Fruit fly (Drosophila melanogaster) whole organism, embryonic: ENCODE data around the gene CG6465.

ENCODE experiments used
- B-H1 ChIP-seq: fragments of 200-800 bp; sonication (Bioruptor generic); IDR thresholded peaks from 3 replicates; pipeline ENCODE4 v1.3.6; 2022; ENCODE audit warnings: missing biosample characterization, missing genetic modification characterization
- B-H2 ChIP-seq: fragments of 200-800 bp; sonication (Bioruptor generic); optimal IDR thresholded peaks from 2 replicates; lab custom pipeline; 2018; ENCODE audit warnings: missing biosample characterization, mild to moderate bottlenecking, missing genetic modification characterization
- Bdp1 ChIP-seq: fragments of 200-800 bp; sonication (Bioruptor generic); optimal IDR thresholded peaks from 3 replicates; lab custom pipeline; 2016; ENCODE audit warnings: missing biosample characterization, missing genetic modification characterization
- C15 ChIP-seq: fragments of 200-800 bp; sonication (Bioruptor generic); IDR thresholded peaks from 3 replicates; pipeline ENCODE4 v1.3.6; 2022; ENCODE audit warnings: missing biosample characterization, missing genetic modification characterization
- CG10209 ChIP-seq: fragments of 200-800 bp; sonication (Bioruptor generic); optimal IDR thresholded peaks from 3 replicates; lab custom pipeline; 2017; ENCODE audit warnings: missing biosample characterization, mild to moderate bottlenecking, missing genetic modification characterization, missing genetic modification reagents
- CG10462 ChIP-seq: fragments of 200-800 bp; sonication (Bioruptor generic); optimal IDR thresholded peaks from 2 replicates; lab custom pipeline; 2016; ENCODE audit warnings: missing biosample characterization, missing genetic modification characterization
- CG10959 ChIP-seq: fragments of 200-800 bp; sonication (Bioruptor generic); IDR thresholded peaks from 2 replicates; pipeline ENCODE4 v1.3.6; 2022; ENCODE audit warnings: missing biosample characterization, missing genetic modification characterization
- CG11456 ChIP-seq: fragments of 200-800 bp; sonication (Bioruptor generic); IDR thresholded peaks from 3 replicates; pipeline ENCODE4 v1.3.6; 2022; ENCODE audit warnings: missing biosample characterization, missing genetic modification characterization
- CG12299 ChIP-seq: fragments of 200-800 bp; sonication (Bioruptor generic); optimal IDR thresholded peaks from 2 replicates; lab custom pipeline; 2018; ENCODE audit warnings: missing biosample characterization, mild to moderate bottlenecking, missing genetic modification characterization
- CG1233 ChIP-seq: fragments of 200-800 bp; sonication (Bioruptor generic); optimal IDR thresholded peaks from 4 replicates; lab custom pipeline; 2018; ENCODE audit warnings: missing biosample characterization, mild to moderate bottlenecking, missing genetic modification characterization
- CG15073 ChIP-seq: fragments of 200-800 bp; sonication (Bioruptor generic); optimal IDR thresholded peaks from 2 replicates; lab custom pipeline; 2016; ENCODE audit warnings: missing biosample characterization, missing genetic modification characterization
- CG15514 ChIP-seq: fragments of 200-800 bp; sonication (Bioruptor generic); optimal IDR thresholded peaks from 3 replicates; lab custom pipeline; 2017; ENCODE audit warnings: missing biosample characterization, missing genetic modification characterization, mild to moderate bottlenecking, moderate library complexity, missing genetic modification reagents
- CG16779 ChIP-seq: fragments of 200-800 bp; sonication (Bioruptor generic); IDR thresholded peaks from 2 replicates; pipeline ENCODE4 v1.3.6; 2022; ENCODE audit warnings: missing biosample characterization, missing genetic modification characterization
- CG1832 ChIP-seq: fragments of 200-800 bp; sonication (Bioruptor generic); optimal IDR thresholded peaks from 2 replicates; lab custom pipeline; 2017; ENCODE audit warnings: missing biosample characterization, mild to moderate bottlenecking, missing genetic modification characterization, inconsistent platforms
- CG2116 ChIP-seq: fragments of 200-800 bp; sonication (Bioruptor generic); optimal IDR thresholded peaks from 3 replicates; lab custom pipeline; 2018; ENCODE audit warnings: missing biosample characterization, mild to moderate bottlenecking, missing genetic modification characterization
- CG31441 ChIP-seq: fragments of 200-800 bp; sonication (Bioruptor generic); IDR thresholded peaks from 2 replicates; pipeline ENCODE4 v1.3.6; 2022; ENCODE audit warnings: missing biosample characterization, missing genetic modification characterization
- CG32772 ChIP-seq: fragments of 200-800 bp; sonication (Bioruptor generic); IDR thresholded peaks from 2 replicates; pipeline ENCODE4 v1.3.6; 2022; ENCODE audit warnings: missing biosample characterization, missing genetic modification characterization
- CG34376 ChIP-seq: fragments of 200-800 bp; sonication (Bioruptor generic); optimal IDR thresholded peaks from 2 replicates; lab custom pipeline; 2018; ENCODE audit warnings: missing biosample characterization, mild to moderate bottlenecking, missing genetic modification characterization
- CG3995 ChIP-seq: fragments of 200-800 bp; sonication (Bioruptor generic); optimal IDR thresholded peaks from 3 replicates; lab custom pipeline; 2016; ENCODE audit warnings: missing biosample characterization, missing genetic modification characterization
- CrebB ChIP-seq: fragments of 200-800 bp; sonication (Bioruptor generic); optimal IDR thresholded peaks from 3 replicates; lab custom pipeline; 2018; ENCODE audit warnings: missing biosample characterization, mild to moderate bottlenecking, missing genetic modification characterization
- Dip2 ChIP-seq: fragments of 200-800 bp; sonication (Bioruptor generic); IDR thresholded peaks from 2 replicates; pipeline ENCODE4 v1.3.6; 2022; ENCODE audit warnings: missing biosample characterization, missing genetic modification characterization
- Dip3 ChIP-seq: fragments of 200-800 bp; sonication (Bioruptor generic); optimal IDR thresholded peaks from 3 replicates; lab custom pipeline; 2016; ENCODE audit warnings: missing biosample characterization, missing genetic modification characterization
- Drgx ChIP-seq: fragments of 200-800 bp; sonication (Bioruptor generic); IDR thresholded peaks from 2 replicates; pipeline ENCODE4 v1.3.6; 2022; ENCODE audit warnings: missing biosample characterization, missing genetic modification characterization
- GATAe ChIP-seq: fragments of 200-800 bp; sonication (Bioruptor generic); conservative IDR thresholded peaks from 2 replicates; pipeline ENCODE4 v1.3.6; 2022; ENCODE audit warnings: missing biosample characterization, missing genetic modification characterization
- Hey ChIP-seq: fragments of 200-800 bp; sonication (Bioruptor generic); optimal IDR thresholded peaks from 3 replicates; lab custom pipeline; 2018; ENCODE audit warnings: missing biosample characterization, mild to moderate bottlenecking, missing genetic modification characterization
- Kr ChIP-seq: fragments of 200-800 bp; sonication (Bioruptor generic); optimal IDR thresholded peaks from 2 replicates; lab custom pipeline; 2017; ENCODE audit warnings: missing biosample characterization, mild to moderate bottlenecking, missing genetic modification characterization
- Mad ChIP-seq: fragments of 200-800 bp; sonication (Bioruptor generic); optimal IDR thresholded peaks from 2 replicates; lab custom pipeline; 2016; ENCODE audit warnings: missing biosample characterization, missing genetic modification characterization
- Med ChIP-seq: fragments of 200-800 bp; sonication (Bioruptor generic); peaks from one replicate; lab custom pipeline; 2016; ENCODE audit warnings: missing biosample characterization, missing genetic modification characterization, mild to moderate bottlenecking, inconsistent platforms, moderate library complexity
- Meics ChIP-seq: fragments of 200-800 bp; sonication (Bioruptor generic); optimal IDR thresholded peaks from 2 replicates; lab custom pipeline; 2017; ENCODE audit warnings: missing biosample characterization, mild to moderate bottlenecking, missing genetic modification characterization
- Oli ChIP-seq: fragments of 200-800 bp; sonication (Bioruptor generic); optimal IDR thresholded peaks from 2 replicates; lab custom pipeline; 2018; ENCODE audit warnings: missing biosample characterization, mild to moderate bottlenecking, missing genetic modification characterization, moderate library complexity
- Xbp1 ChIP-seq: fragments of 200-800 bp; sonication (Bioruptor generic); optimal IDR thresholded peaks from 3 replicates; lab custom pipeline; 2016; ENCODE audit warnings: missing biosample characterization, mild to moderate bottlenecking, missing genetic modification characterization
- ara ChIP-seq: fragments of 200-800 bp; sonication (Bioruptor generic); IDR thresholded peaks from 2 replicates; pipeline ENCODE4 v1.3.6; 2022; ENCODE audit warnings: missing biosample characterization, missing genetic modification characterization
- br ChIP-seq: fragments of >200 bp; optimal IDR thresholded peaks from 2 replicates; lab custom pipeline; 2017
- crc ChIP-seq: fragments of 200-800 bp; sonication (Bioruptor generic); optimal IDR thresholded peaks from 2 replicates; lab custom pipeline; 2016; ENCODE audit warnings: missing biosample characterization, missing genetic modification characterization
- dpn ChIP-seq, 2 experiments: fragments of 200-800 bp; sonication (Bioruptor generic); optimal IDR thresholded peaks; 3 replicates each; lab custom pipeline; 2016; ENCODE audit warnings: missing biosample characterization in 2 of 2, missing genetic modification characterization in 2 of 2
- ewg ChIP-seq: fragments of 200-800 bp; sonication (Bioruptor generic); optimal IDR thresholded peaks from 3 replicates; lab custom pipeline; 2017; ENCODE audit warnings: mild to moderate bottlenecking, missing biosample characterization, missing genetic modification reagents, missing genetic modification characterization
- gem ChIP-seq: fragments of 200-800 bp; sonication (Bioruptor generic); optimal IDR thresholded peaks from 2 replicates; lab custom pipeline; 2019; ENCODE audit warnings: missing biosample characterization, mild to moderate bottlenecking, missing genetic modification characterization, moderate library complexity
- jigr1 ChIP-seq: fragments of 200-800 bp; sonication (Bioruptor generic); IDR thresholded peaks from 3 replicates; pipeline ENCODE4 v1.3.6; 2022; ENCODE audit warnings: missing biosample characterization, missing genetic modification characterization
- lola ChIP-seq, 3 experiments: fragments of >200 bp in 2 of 3; fragments of 200-800 bp in 1 of 3; sonication (Bioruptor generic) in 1 of 3; optimal IDR thresholded peaks; 2 replicates each; lab custom pipeline; 2017 to 2019; ENCODE audit warnings: missing biosample characterization in 3 of 3, missing genetic modification characterization in 3 of 3, mild to moderate bottlenecking in 1 of 3, moderate library complexity in 1 of 3
- lov ChIP-seq, 2 experiments: fragments of 200-800 bp in 1 of 2; fragments of >200 bp in 1 of 2; sonication (Bioruptor generic) in 1 of 2; IDR thresholded peaks in 1 of 2; optimal IDR thresholded peaks in 1 of 2; 2 replicates in 1 of 2; 3 replicates in 1 of 2; pipeline versions ENCODE4 v1.3.6 to Lab custom; 2017 to 2022; ENCODE audit warnings: missing biosample characterization in 1 of 2, missing genetic modification characterization in 1 of 2
- pum ChIP-seq: fragments of 200-800 bp; sonication (Bioruptor generic); optimal IDR thresholded peaks from 2 replicates; lab custom pipeline; 2016; ENCODE audit warnings: missing biosample characterization, missing genetic modification characterization
- repo ChIP-seq: fragments of 200-800 bp; sonication (Bioruptor generic); optimal IDR thresholded peaks from 2 replicates; lab custom pipeline; 2016; ENCODE audit warnings: missing biosample characterization, missing genetic modification characterization
- ro ChIP-seq: fragments of 200-800 bp; sonication (Bioruptor generic); IDR thresholded peaks from 2 replicates; pipeline ENCODE4 v1.3.6; 2022; ENCODE audit warnings: missing biosample characterization, missing genetic modification characterization
- sim ChIP-seq: fragments of 200-800 bp; sonication (Bioruptor generic); IDR thresholded peaks from 2 replicates; pipeline ENCODE4 v1.3.6; 2022; ENCODE audit warnings: missing biosample characterization, missing genetic modification characterization
- ssp ChIP-seq: fragments of 200-800 bp; sonication (Bioruptor generic); IDR thresholded peaks from 2 replicates; pipeline ENCODE4 v1.3.6; 2022; ENCODE audit warnings: missing biosample characterization, missing genetic modification characterization
- vfl ChIP-seq: fragments of 200-800 bp; sonication (Bioruptor generic); optimal IDR thresholded peaks from 2 replicates; lab custom pipeline; 2016; ENCODE audit warnings: missing biosample characterization, missing genetic modification characterization
- vvl ChIP-seq: fragments of 200-800 bp; sonication (Bioruptor generic); IDR thresholded peaks from 2 replicates; pipeline ENCODE4 v1.3.6; 2022; ENCODE audit warnings: missing biosample characterization, missing genetic modification characterization
- wor ChIP-seq: fragments of 200-800 bp; sonication (Bioruptor generic); IDR thresholded peaks from 2 replicates; pipeline ENCODE4 v1.3.6; 2022; ENCODE audit warnings: missing biosample characterization, missing genetic modification characterization
- zfh1 ChIP-seq: fragments of 200-800 bp; sonication (Bioruptor generic); IDR thresholded peaks from 3 replicates; pipeline ENCODE4 v1.3.6; 2022; ENCODE audit warnings: missing biosample characterization, missing genetic modification characterization

The CG6465 gene

DNA sequence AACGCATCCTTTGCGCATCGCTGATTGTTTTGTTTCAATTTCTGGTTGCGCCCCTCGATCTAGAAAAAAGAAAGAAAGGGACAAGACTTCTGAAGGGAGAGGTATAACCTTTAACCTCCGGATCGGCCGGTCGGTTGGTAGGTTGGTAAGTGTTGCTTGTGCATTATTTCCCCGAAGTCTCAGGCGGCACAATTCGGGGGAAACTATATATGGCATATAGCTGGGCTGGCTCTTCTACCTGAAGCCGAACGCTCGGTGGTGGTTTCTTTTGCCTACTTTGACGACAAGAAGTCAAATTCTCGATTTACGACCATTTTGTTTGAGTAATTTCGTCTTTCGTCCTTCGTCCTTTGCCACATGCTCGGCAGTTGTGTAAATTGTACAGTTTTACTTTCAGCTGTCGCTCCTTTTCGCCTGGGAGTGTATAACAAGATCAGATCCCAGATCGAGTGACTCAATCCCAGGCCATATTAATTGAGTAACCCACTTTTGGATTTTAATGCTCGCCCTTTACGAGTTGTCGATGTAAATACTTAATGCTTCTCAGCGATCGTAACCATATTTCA lies 50.4 kb downstream of the CG6465 start (continued):
- TF ChIP-seq Meics (GFP tag; lab: Kevin White, UChicago) = no peak
- no peak for TF ChIP-seq CG15073 (GFP tag; lab: Kevin White, UChicago)
- TF ChIP-seq Kr (GFP tag; lab: Kevin White, UChicago) = peak; percentile 21
- TF ChIP-seq dpn (GFP tag; optimal IDR thresholded peaks at IDR 0.05; lab: Kevin White, UChicago) = no peak
- no peak for TF ChIP-seq vvl
- TF ChIP-seq CrebB (tag; lab: Kevin White, UChicago) = no peak
- TF ChIP-seq Mad (GFP tag; lab: Kevin White, UChicago) = no peak
- TF ChIP-seq CG16779 (GFP tag; lab: Robert Waterston, UW) = no peak
- TF ChIP-seq, all 482 proteins: peak for 12

DNA sequence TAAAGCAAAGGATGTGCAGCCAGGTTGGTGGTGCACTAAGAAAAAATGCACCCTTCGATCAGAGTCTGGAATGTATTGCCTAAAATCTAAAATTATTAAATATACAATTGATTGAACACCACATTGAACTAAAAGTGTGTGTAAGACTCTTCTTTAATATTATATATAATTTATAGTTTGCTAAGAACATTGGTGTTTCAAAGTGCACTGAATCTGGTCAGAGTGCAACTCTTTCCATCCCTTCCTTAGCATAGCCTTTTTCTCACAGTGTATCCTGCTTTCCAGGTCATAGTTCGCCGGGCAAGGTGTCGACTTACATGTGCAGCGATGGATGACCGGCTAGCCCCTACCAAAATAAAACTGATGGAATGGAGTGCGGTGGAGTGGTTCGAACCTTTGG lies 51.0 kb downstream of the CG6465 start:
- TF ChIP-seq vfl (GFP tag; lab: Kevin White, UChicago) (no peak), B-H2 (no peak), wor (GFP tag; lab: Robert Waterston, UW) (no peak), CG12299 (tag; lab: Kevin White, UChicago) (no peak), CG10209 (GFP tag; lab: Kevin White, UChicago) (peak; percentile 16), gem (tag; lab: Kevin White, UChicago) (peak; percentile 65), Bdp1 (GFP tag; lab: Kevin White, UChicago) (no peak), lola (GFP tag; optimal IDR thresholded peaks at IDR 0.05; lab: Kevin White, UChicago) (peak in 1 of 3 experiments; percentile 79), CG1832 (GFP tag; lab: Kevin White, UChicago) (no peak), Dip2 (GFP tag; lab: Robert Waterston, UW) (no peak), Kr (GFP tag; lab: Kevin White, UChicago) (peak; percentile 84), dpn (GFP tag; optimal IDR thresholded peaks at IDR 0.05; lab: Kevin White, UChicago) (no peak), Drgx (no peak), Med (peak; percentile 50), ara (GFP tag; lab: Robert Waterston, UW) (peak; percentile 52; the same call in 1 of the 2 replicates), CG10462 (GFP tag; lab: Kevin White, UChicago) (peak; percentile 50), pum (GFP tag; lab: Kevin White, UChicago) (no peak), CG2116 (GFP tag; lab: Kevin White, UChicago) (peak; percentile 15), CG32772 (GFP tag; lab: Robert Waterston, UW) (no peak), Dip3 (GFP tag; lab: Kevin White, UChicago) (no peak), CG3995 (GFP tag; lab: Kevin White, UChicago) (no peak), CG31441 (GFP tag; lab: Robert Waterston, UW) (peak; percentile 53; the same call in 1 of the 2 replicates), GATAe (GFP tag; lab: Robert Waterston, UW) (no peak), crc (no peak), jigr1 (GFP tag; lab: Robert Waterston, UW) (no peak), Xbp1 (GFP tag; lab: Kevin White, UChicago) (no peak), br (lab: Kevin White, UChicago) (no peak), C15 (GFP tag; lab: Robert Waterston, UW) (no peak), CG15514 (GFP tag; lab: Kevin White, UChicago) (no peak), B-H1 (GFP tag; lab: Robert Waterston, UW) (no peak), CG34376 (GFP tag; lab: Kevin White, UChicago) (no peak), repo (GFP tag; lab: Kevin White, UChicago) (no peak), lov (optimal IDR thresholded peaks at IDR 0.05; lab: Kevin White, UChicago) (no peak), lov (GFP tag; IDR thresholded peaks at IDR 0.05; lab: Robert Waterston, UW) (0 out of 3 replicates have a peak, but pooled peaks have one; percentile 29), zfh1 (peak; percentile 75), Oli (peak; percentile 19), CG10959 (no peak), ewg (no peak), CG1233 (GFP tag; lab: Kevin White, UChicago) (peak; percentile 22), sim (GFP tag; lab: Robert Waterston, UW) (0 out of 2 replicates have a peak, but pooled peaks have one; percentile 35), ssp (GFP tag; lab: Robert Waterston, UW) (no peak), ro (GFP tag; lab: Robert Waterston, UW) (no peak), Hey (no peak), CG11456 (GFP tag; lab: Robert Waterston, UW) (no peak)
